Fruit fly (Drosophila melanogaster): ENCODE measurements around the gene Nup35.

Nup35 gene

DNA sequence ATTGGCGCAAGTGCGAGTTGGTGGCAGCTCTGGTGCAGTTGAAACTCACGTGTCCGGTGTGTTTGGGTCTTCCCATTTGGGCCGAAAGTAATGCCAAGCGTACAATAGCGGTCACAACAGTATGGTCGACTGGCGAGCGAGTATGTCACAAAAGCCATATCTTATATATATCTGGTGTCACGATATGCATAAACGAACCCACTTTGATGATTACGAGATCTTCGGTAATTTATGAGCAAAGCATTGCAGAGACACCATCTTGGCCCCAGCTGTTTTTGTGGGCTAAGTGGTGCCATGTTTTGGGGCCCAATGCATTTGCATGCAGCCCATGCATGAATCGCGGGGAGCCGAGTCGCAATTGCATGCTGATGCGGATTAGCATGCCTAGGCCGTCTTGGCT, 30.9 kb downstream of the Nup35 start (continued):
- no peak for TF ChIP-seq CG1233 (GFP tag; optimal IDR thresholded peaks at IDR 0.05)
- no peak for TF ChIP-seq disco-r (GFP tag; optimal IDR thresholded peaks at IDR 0.05)
- TF ChIP-seq fru (optimal IDR thresholded peaks at IDR 0.05), result no peak

DNA sequence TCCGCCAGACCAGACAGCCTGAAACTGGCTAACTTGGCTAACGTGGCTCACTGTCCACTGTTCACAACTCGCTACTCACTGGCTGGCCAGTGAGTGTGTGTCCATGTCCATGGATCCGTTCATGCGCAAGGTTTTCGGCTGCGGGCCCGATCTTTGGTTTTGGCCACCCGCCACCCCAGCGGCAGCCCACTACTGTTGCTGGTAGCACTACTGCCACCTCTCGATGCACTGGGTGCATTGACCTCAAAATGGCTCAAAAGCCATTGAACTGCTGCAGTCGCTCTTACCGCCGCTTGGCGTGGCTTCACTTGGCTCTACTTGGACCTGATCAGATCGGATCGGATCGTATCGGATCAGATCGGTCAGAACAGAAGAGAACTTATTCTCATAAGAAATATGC, 33.4 kb downstream of the Nup35 start:
- TF ChIP-seq sens (GFP tag), result peak; percentile 11
- no peak for TF ChIP-seq CG4617 (GFP tag; optimal IDR thresholded peaks at IDR 0.05; ENCODE audit: borderline replicate concordance)
- no peak for TF ChIP-seq NK7.1 (GFP tag; optimal IDR thresholded peaks at IDR 0.05)
- no peak for TF ChIP-seq aop (GFP tag; IDR thresholded peaks at IDR 0.05)
- no peak for TF ChIP-seq Dip2 (GFP tag; IDR thresholded peaks at IDR 0.05)
- TF ChIP-seq CG11560 (tag; IDR thresholded peaks at IDR 0.05), result no peak
- no peak for TF ChIP-seq pfk (GFP tag; optimal IDR thresholded peaks at IDR 0.05)
- TF ChIP-seq amos (GFP tag; IDR thresholded peaks at IDR 0.05; ENCODE audit: partially characterized antibody), result no peak

DNA sequence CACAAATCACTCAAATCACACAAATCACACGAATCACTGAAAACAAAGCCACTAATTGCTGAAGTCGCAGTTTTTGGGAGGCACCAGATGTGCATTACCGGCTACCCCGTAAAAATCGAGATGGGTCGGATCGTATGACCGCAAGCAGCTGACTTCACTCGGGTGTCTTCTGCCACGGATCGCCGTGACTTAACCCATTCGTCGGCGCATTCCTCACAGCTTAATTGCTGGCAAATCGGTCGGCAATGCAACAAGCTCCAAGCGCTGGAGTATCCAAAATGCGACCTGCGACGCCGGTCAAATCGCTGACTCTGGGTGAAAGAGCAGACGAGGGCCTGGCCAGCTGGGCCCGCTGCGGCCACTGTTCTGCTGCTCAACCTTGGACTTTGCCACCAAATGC, 34.8 kb downstream of the Nup35 start:
- TF ChIP-seq Ets65A (GFP tag) (peak; percentile 48), CG13424 (tag; optimal IDR thresholded peaks at IDR 0.05) (no peak)

DNA sequence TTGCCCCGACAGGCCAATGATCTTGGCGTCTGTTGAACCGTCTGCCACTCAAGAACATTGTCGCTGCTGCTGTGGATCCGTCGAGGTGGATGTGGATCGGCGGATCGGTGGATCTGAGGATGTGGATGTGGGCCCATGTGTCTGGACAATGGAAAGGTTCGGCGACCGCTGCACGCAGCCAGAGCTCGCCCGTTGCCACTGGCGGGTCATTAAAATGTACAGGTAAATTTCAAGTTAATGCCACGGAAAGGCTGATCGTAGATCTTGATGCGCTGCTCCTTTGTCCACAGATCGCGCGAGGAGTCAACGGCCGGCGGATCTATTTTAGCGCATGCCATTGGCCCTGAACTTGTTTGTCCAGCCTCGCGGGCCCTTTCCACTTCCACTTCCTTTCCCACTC, 36.5 kb downstream of the Nup35 start:
- TF ChIP-seq Gug (GFP tag; IDR thresholded peaks at IDR 0.05) (no peak), CG18011 (GFP tag; optimal IDR thresholded peaks at IDR 0.05) (no peak), CG10979 (tag; optimal IDR thresholded peaks at IDR 0.05) (no peak), CG4282 (GFP tag; optimal IDR thresholded peaks at IDR 0.05) (no peak), danr (GFP tag; IDR thresholded peaks at IDR 0.05) (no peak), H2.0 (GFP tag; IDR thresholded peaks at IDR 0.05) (no peak), CG2120 (GFP tag; optimal IDR thresholded peaks at IDR 0.05) (no peak), Drgx (GFP tag; IDR thresholded peaks at IDR 0.05) (no peak), CG9609 (GFP tag; optimal IDR thresholded peaks at IDR 0.05) (no peak), Dbx (GFP tag; IDR thresholded peaks at IDR 0.05) (no peak)

DNA sequence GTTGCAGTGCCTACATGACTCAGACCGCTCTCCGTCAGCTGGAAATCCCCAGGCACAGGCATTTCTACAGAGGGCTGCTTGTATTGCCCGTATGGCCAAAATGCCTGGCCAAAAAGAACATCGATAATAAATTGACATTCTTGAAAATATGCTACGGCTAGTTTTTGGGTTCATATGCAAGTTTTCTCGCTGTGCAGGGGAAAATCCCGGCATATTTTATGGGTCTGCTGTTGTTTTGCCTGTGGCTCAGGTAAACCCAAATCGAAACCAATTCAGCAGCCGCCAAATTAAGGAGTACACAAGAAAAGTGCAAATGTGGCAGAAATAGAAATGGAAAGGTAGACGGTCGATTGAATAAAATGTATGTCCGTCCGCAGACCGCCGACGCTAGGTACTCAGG, 36.9 kb downstream of the Nup35 start:
- TF ChIP-seq zf30C (GFP tag; optimal IDR thresholded peaks at IDR 0.05) (peak; percentile 31), CG6175 (GFP tag; IDR thresholded peaks at IDR 0.05) (no peak), CG16813 (GFP tag; IDR thresholded peaks at IDR 0.05; ENCODE audit: partially characterized antibody) (no peak), zen (tag; optimal IDR thresholded peaks at IDR 0.05) (peak; percentile 75), tll (GFP tag; optimal IDR thresholded peaks at IDR 0.05) (peak in 1 of 2 experiments; percentile 84), twi (tag; optimal IDR thresholded peaks at IDR 0.05) (peak; percentile 69), CG13424 (tag; optimal IDR thresholded peaks at IDR 0.05) (no peak), Dfd (GFP tag; optimal IDR thresholded peaks at IDR 0.05) (no peak), cad (GFP tag; optimal IDR thresholded peaks at IDR 0.05) (peak; percentile 62), sug (tag; optimal IDR thresholded peaks at IDR 0.05) (no peak)

DNA sequence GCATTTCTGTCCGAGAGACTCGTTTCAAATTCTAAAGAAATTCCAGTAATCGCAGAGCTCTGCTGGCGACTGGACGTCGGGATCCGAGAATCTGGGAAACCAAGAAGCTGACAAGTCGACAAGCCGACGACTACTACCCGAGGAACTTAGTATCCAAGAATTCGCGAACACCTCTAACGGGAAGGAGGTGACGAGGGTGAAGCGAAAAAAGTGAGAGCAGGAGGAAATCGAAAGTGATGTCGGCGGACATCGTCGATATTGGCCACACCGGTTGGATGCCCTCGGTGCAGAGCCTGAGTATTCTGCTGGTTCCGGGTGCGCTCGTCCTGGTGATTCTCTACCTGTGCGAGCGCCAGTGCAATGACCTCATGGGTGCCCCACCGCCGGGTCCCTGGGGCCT, 37.7 kb downstream of the Nup35 start, which contains the start of gene phtm:
Gene phtm (plus strand): TSS at position 41 of the 400 bp plus-strand sequence.
- TF ChIP-seq Dek (tag; optimal IDR thresholded peaks at IDR 0.05), result no peak
- no peak for TF ChIP-seq CG18011 (GFP tag; optimal IDR thresholded peaks at IDR 0.05)
- TF ChIP-seq so (GFP tag; IDR thresholded peaks at IDR 0.05), result no peak
- no peak for TF ChIP-seq Rx (GFP tag; IDR thresholded peaks at IDR 0.05)
- no peak for TF ChIP-seq CG11085 (GFP tag; IDR thresholded peaks at IDR 0.05)
- TF ChIP-seq row (GFP tag; IDR thresholded peaks at IDR 0.05), result no peak
- TF ChIP-seq onecut (GFP tag; IDR thresholded peaks at IDR 0.05), result no peak
- no peak for TF ChIP-seq CG9727 (GFP tag; optimal IDR thresholded peaks at IDR 0.05)
- TF ChIP-seq odd (GFP tag; optimal IDR thresholded peaks at IDR 0.05), result no peak

All from whole organism, embryonic.